Worm (Caenorhabditis elegans) whole organism, young adult: ENCODE measurements around the gene Y67D2.2.

Experiments
- B0336.3 ChIP-seq: fragments of 200-800 bp; sonication (Bioruptor generic); IDR thresholded peaks from 2 replicates; pipeline ENCODE4 v1.3.6; 2022; ENCODE audit warnings: missing genetic modification characterization, missing compliant biosample characterization
- F33H1.4 ChIP-seq: fragments of 200-800 bp; sonication (Bioruptor generic); IDR thresholded peaks from 2 replicates; pipeline ENCODE4 v1.3.6; 2022; ENCODE audit warnings: missing genetic modification reagents, missing genetic modification characterization, missing compliant biosample characterization
- F57A8.1 ChIP-seq: fragments of 200-800 bp; sonication (Bioruptor generic); optimal IDR thresholded peaks from 2 replicates; lab custom pipeline; 2018; ENCODE audit warnings: mild to moderate bottlenecking, missing genetic modification characterization, moderate library complexity, missing compliant biosample characterization
- T26A5.8 ChIP-seq: sonication (generic microtip); optimal IDR thresholded peaks from 2 replicates; lab custom pipeline; 2016; ENCODE audit warnings: missing genetic modification characterization, missing compliant biosample characterization
- Y53F4B.3 ChIP-seq: fragments of 200-800 bp; sonication (Bioruptor generic); IDR thresholded peaks from 2 replicates; pipeline ENCODE4 v1.3.6; 2022; ENCODE audit warnings: missing genetic modification reagents, missing genetic modification characterization, missing compliant biosample characterization
- Y79H2A.3 ChIP-seq: fragments of 200-800 bp; sonication (Bioruptor generic); conservative IDR thresholded peaks from 2 replicates; pipeline ENCODE4 v1.3.6; 2022; ENCODE audit warnings: missing genetic modification reagents, missing genetic modification characterization, missing compliant biosample characterization
- aptf-3 ChIP-seq: fragments of 200-800 bp; sonication (Bioruptor generic); IDR thresholded peaks from 2 replicates; pipeline ENCODE4 v1.3.6; 2022; ENCODE audit warnings: missing genetic modification characterization, missing compliant biosample characterization
- athp-1 ChIP-seq: sonication (generic microtip); optimal IDR thresholded peaks from 2 replicates; lab custom pipeline; 2017; ENCODE audit warnings: mild to moderate bottlenecking, missing genetic modification characterization, missing compliant biosample characterization
- attf-5 ChIP-seq: fragments of 200-800 bp; sonication (Bioruptor generic); optimal IDR thresholded peaks from 2 replicates; lab custom pipeline; 2018; ENCODE audit warnings: mild to moderate bottlenecking, missing genetic modification characterization, missing compliant biosample characterization
- attf-6 ChIP-seq: fragments of 200-800 bp; sonication (Bioruptor generic); IDR thresholded peaks from 2 replicates; pipeline ENCODE4 v1.3.6; 2022; ENCODE audit warnings: missing genetic modification reagents, missing genetic modification characterization, missing compliant biosample characterization
- bed-1 ChIP-seq: fragments of 200-800 bp; sonication (Bioruptor generic); IDR thresholded peaks from 2 replicates; pipeline ENCODE4 v1.3.6; 2022; ENCODE audit warnings: missing genetic modification reagents, missing genetic modification characterization, missing compliant biosample characterization
- cebp-2 ChIP-seq: fragments of 200-800 bp; sonication (Bioruptor generic); IDR thresholded peaks from 2 replicates; pipeline ENCODE4 v1.3.6; 2022; ENCODE audit warnings: missing genetic modification characterization, missing compliant biosample characterization
- ceh-40 ChIP-seq: fragments of 200-800 bp; sonication (Bioruptor generic); IDR thresholded peaks from 2 replicates; pipeline ENCODE4 v1.3.6; 2022; ENCODE audit warnings: missing genetic modification characterization, missing compliant biosample characterization
- ceh-58 ChIP-seq: fragments of 200-800 bp; sonication (Bioruptor generic); IDR thresholded peaks from 2 replicates; pipeline ENCODE4 v1.3.6; 2022; ENCODE audit warnings: missing genetic modification characterization, missing compliant biosample characterization
- chd-7 ChIP-seq: sonication (generic microtip); optimal IDR thresholded peaks from 2 replicates; lab custom pipeline; 2016; ENCODE audit warnings: mild to moderate bottlenecking, missing genetic modification characterization, moderate library complexity, missing compliant biosample characterization
- dpl-1 ChIP-seq: fragments of 150-350 bp; optimal IDR thresholded peaks from 2 replicates; lab custom pipeline; 2014; ENCODE audit warnings: missing biosample characterization, missing genetic modification reagents, missing genetic modification characterization
- efl-1 ChIP-seq: fragments of 150-350 bp; optimal IDR thresholded peaks from 2 replicates; lab custom pipeline; 2014; ENCODE audit warnings: missing biosample characterization, missing genetic modification reagents, missing genetic modification characterization
- ets-4 ChIP-seq: fragments of 200-800 bp; sonication (Bioruptor generic); optimal IDR thresholded peaks from 2 replicates; lab custom pipeline; 2018; ENCODE audit warnings: mild to moderate bottlenecking, missing genetic modification characterization, missing compliant biosample characterization
- gei-17 ChIP-seq: fragments of 200-800 bp; sonication (Bioruptor generic); optimal IDR thresholded peaks from 2 replicates; lab custom pipeline; 2018; ENCODE audit warnings: mild to moderate bottlenecking, missing genetic modification characterization, missing compliant biosample characterization
- him-1 ChIP-seq: sonication (generic microtip); optimal IDR thresholded peaks from 2 replicates; lab custom pipeline; 2016; ENCODE audit warnings: missing genotype, missing genetic modification reagents, missing genetic modification characterization, missing compliant biosample characterization
- hmg-1.2 ChIP-seq: fragments of 200-800 bp; sonication (Bioruptor generic); IDR thresholded peaks from 2 replicates; pipeline ENCODE4 v1.3.6; 2022; ENCODE audit warnings: missing genetic modification reagents, missing genetic modification characterization, missing compliant biosample characterization
- hmg-20 ChIP-seq: fragments of 200-800 bp; sonication (Bioruptor generic); IDR thresholded peaks from 2 replicates; pipeline ENCODE4 v1.3.6; 2022; ENCODE audit warnings: missing genetic modification reagents, missing genetic modification characterization, missing compliant biosample characterization
- hsf-1 ChIP-seq: fragments of 200-800 bp; sonication (Bioruptor generic); IDR thresholded peaks from 2 replicates; pipeline ENCODE4 v1.3.6; 2022; ENCODE audit warnings: missing genetic modification reagents, missing genetic modification characterization, missing compliant biosample characterization
- lag-1 ChIP-seq: fragments of 200-800 bp; sonication (Bioruptor generic); IDR thresholded peaks from 2 replicates; pipeline ENCODE4 v1.3.6; 2022; ENCODE audit warnings: missing genetic modification reagents, missing genetic modification characterization, missing compliant biosample characterization
- let-526 ChIP-seq: fragments of 200-800 bp; sonication (Bioruptor generic); IDR thresholded peaks from 2 replicates; pipeline ENCODE4 v1.3.6; 2022; ENCODE audit warnings: missing genetic modification reagents, missing genetic modification characterization, missing compliant biosample characterization
- let-607 ChIP-seq, 2 experiments: fragments of 200-800 bp in 1 of 2; sonication (Bioruptor generic) in 1 of 2; sonication (generic microtip) in 1 of 2; optimal IDR thresholded peaks; 2 replicates each; lab custom pipeline; 2016 to 2018; ENCODE audit warnings: mild to moderate bottlenecking in 2 of 2, missing compliant biosample characterization in 2 of 2, missing genetic modification characterization in 2 of 2, moderate library complexity in 2 of 2, missing genotype in 1 of 2
- lin-40 ChIP-seq: sonication (generic microtip); optimal IDR thresholded peaks from 2 replicates; lab custom pipeline; 2016; ENCODE audit warnings: missing genetic modification characterization, mild to moderate bottlenecking, missing compliant biosample characterization, missing genotype, missing genetic modification reagents
- lin-54 ChIP-seq: fragments of 200-800 bp; sonication (Bioruptor generic); optimal IDR thresholded peaks from 2 replicates; lab custom pipeline; 2018; ENCODE audit warnings: mild to moderate bottlenecking, missing genetic modification characterization, missing compliant biosample characterization
- lir-1 ChIP-seq: fragments of 200-800 bp; sonication (Bioruptor generic); conservative IDR thresholded peaks from 2 replicates; pipeline ENCODE4 v1.3.6; 2022; ENCODE audit warnings: missing genetic modification reagents, missing genetic modification characterization, missing compliant biosample characterization
- lsl-1 ChIP-seq: fragments of 200-800 bp; sonication (Bioruptor generic); optimal IDR thresholded peaks from 2 replicates; lab custom pipeline; 2018; ENCODE audit warnings: mild to moderate bottlenecking, missing genetic modification characterization, moderate library complexity, missing compliant biosample characterization
- madf-3 ChIP-seq: fragments of 200-800 bp; sonication (Bioruptor generic); IDR thresholded peaks from 2 replicates; pipeline ENCODE4 v1.3.6; 2022; ENCODE audit warnings: missing genetic modification reagents, missing genetic modification characterization, missing compliant biosample characterization
- madf-6 ChIP-seq: fragments of 200-800 bp; sonication (Bioruptor generic); IDR thresholded peaks from 2 replicates; pipeline ENCODE4 v1.3.6; 2022; ENCODE audit warnings: missing genetic modification reagents, missing genetic modification characterization, missing compliant biosample characterization
- mcd-1 ChIP-seq: fragments of 200-800 bp; sonication (Bioruptor generic); IDR thresholded peaks from 2 replicates; pipeline ENCODE4 v1.3.6; 2022; ENCODE audit warnings: missing genetic modification reagents, missing genetic modification characterization, missing compliant biosample characterization
- nfya-2 ChIP-seq: fragments of 200-800 bp; sonication (Bioruptor generic); IDR thresholded peaks from 2 replicates; pipeline ENCODE4 v1.3.6; 2022; ENCODE audit warnings: missing genetic modification reagents, missing genetic modification characterization, missing compliant biosample characterization
- nfyb-1 ChIP-seq: fragments of 200-800 bp; sonication (Bioruptor generic); IDR thresholded peaks from 2 replicates; pipeline ENCODE4 v1.3.6; 2022; ENCODE audit warnings: missing genetic modification reagents, missing genetic modification characterization, missing compliant biosample characterization
- nhr-120 ChIP-seq: fragments of 200-800 bp; sonication (Bioruptor generic); IDR thresholded peaks from 2 replicates; pipeline ENCODE4 v1.3.6; 2022; ENCODE audit warnings: missing genetic modification characterization, missing compliant biosample characterization
- nhr-27 ChIP-seq: fragments of 200-800 bp; sonication (Bioruptor generic); optimal IDR thresholded peaks from 2 replicates; lab custom pipeline; 2018; ENCODE audit warnings: mild to moderate bottlenecking, missing genetic modification characterization, moderate library complexity, missing compliant biosample characterization
- pha-4 ChIP-seq: fragments of 150-350 bp; sonication (generic microtip); optimal IDR thresholded peaks from 2 replicates; lab custom pipeline; 2014; ENCODE audit warnings: missing biosample characterization, missing genetic modification reagents, missing genetic modification characterization
- rcor-1 ChIP-seq: fragments of 200-800 bp; sonication (Bioruptor generic); IDR thresholded peaks from 2 replicates; pipeline ENCODE4 v1.3.6; 2022; ENCODE audit warnings: missing genetic modification reagents, missing genetic modification characterization, missing compliant biosample characterization
- sdz-38 ChIP-seq: sonication (generic microtip); optimal IDR thresholded peaks from 2 replicates; lab custom pipeline; 2016; ENCODE audit warnings: missing genotype, missing genetic modification characterization, missing compliant biosample characterization
- snpc-1.3 ChIP-seq: sonication (generic microtip); optimal IDR thresholded peaks from 2 replicates; lab custom pipeline; 2017; ENCODE audit warnings: missing genetic modification characterization, mild to moderate bottlenecking, missing compliant biosample characterization, antibody characterized with exemption, moderate library complexity, missing genotype, missing genetic modification reagents; ENCODE audit not compliant: insufficient read depth
- somi-1 ChIP-seq: fragments of 200-800 bp; sonication (Bioruptor generic); optimal IDR thresholded peaks from 2 replicates; lab custom pipeline; 2018; ENCODE audit warnings: mild to moderate bottlenecking, missing genetic modification characterization, missing compliant biosample characterization
- tbp1 ChIP-seq: fragments of 200-800 bp; sonication (Bioruptor generic); optimal IDR thresholded peaks from 2 replicates; lab custom pipeline; 2018; ENCODE audit warnings: mild to moderate bottlenecking, missing genetic modification characterization, missing compliant biosample characterization
- tbx-9 ChIP-seq: sonication (generic microtip); optimal IDR thresholded peaks from 2 replicates; lab custom pipeline; 2016; ENCODE audit warnings: borderline replicate concordance, missing genetic modification characterization, inconsistent platforms, missing compliant biosample characterization
- xnd-1 ChIP-seq: sonication (generic microtip); optimal IDR thresholded peaks from 2 replicates; lab custom pipeline; 2016; ENCODE audit warnings: missing genotype, missing genetic modification reagents, missing genetic modification characterization, missing compliant biosample characterization
- zfh-2 ChIP-seq: fragments of 200-800 bp; sonication (Bioruptor generic); conservative IDR thresholded peaks from 2 replicates; pipeline ENCODE4 v1.3.6; 2022; ENCODE audit warnings: missing genetic modification reagents, missing genetic modification characterization, missing compliant biosample characterization
- ztf-25 ChIP-seq: fragments of 200-800 bp; sonication (Bioruptor generic); IDR thresholded peaks from 2 replicates; pipeline ENCODE4 v1.3.6; 2022; ENCODE audit warnings: missing genetic modification reagents, missing genetic modification characterization, missing compliant biosample characterization

Gene Y67D2.2

ce11 chrIII:1533615-1534014, 25.0 kb upstream of the Y67D2.2 start, which contains the start of gene mtg-1 (continued):
- TF ChIP-seq Y53F4B.3 (GFP tag; lab: Robert Waterston, UW) (no peak), nfya-2 (GFP tag; lab: Robert Waterston, UW) (no peak), attf-6 (GFP tag; lab: Robert Waterston, UW) (no peak), lin-54 (GFP tag; lab: Kevin White, UChicago) (peak; percentile 48), F57A8.1 (GFP tag; lab: Kevin White, UChicago) (no peak), aptf-3 (GFP tag; lab: Robert Waterston, UW) (no peak), nhr-27 (no peak), ztf-25 (no peak), rcor-1 (GFP tag; lab: Robert Waterston, UW) (peak; percentile 33; the same call in 1 of the 2 replicates), hmg-1.2 (GFP tag; lab: Robert Waterston, UW) (peak; percentile 98), gei-17 (GFP tag; lab: Kevin White, UChicago) (no peak), Y79H2A.3 (no peak), T26A5.8 (tag; lab: Kevin White, UChicago) (no peak), xnd-1 (tag; lab: Kevin White, UChicago) (no peak), pha-4 (tag; lab: Kevin White, UChicago) (no peak), lag-1 (GFP tag; lab: Robert Waterston, UW) (no peak), let-607 (tag; optimal IDR thresholded peaks at IDR 0.05; lab: Kevin White, UChicago) (no peak), mcd-1 (peak; percentile 90), ceh-58 (GFP tag; lab: Robert Waterston, UW) (no peak), madf-3 (GFP tag; lab: Robert Waterston, UW) (no peak), nhr-120 (no peak), efl-1 (GFP tag; lab: Kevin White, UChicago) (peak; percentile 14), somi-1 (no peak), madf-6 (GFP tag; lab: Robert Waterston, UW) (no peak; the same call in 1 of the 2 replicates), attf-5 (GFP tag; lab: Kevin White, UChicago) (no peak), sdz-38 (no peak), chd-7 (no peak), tbp1 (GFP tag; lab: Kevin White, UChicago) (peak; percentile 6), ceh-40 (no peak)
- TF ChIP-seq, all 124 proteins: peak for 13

ce11 chrIII:1534431-1534830, 24.2 kb upstream of the Y67D2.2 start:
- TF ChIP-seq tbp1 (GFP tag; lab: Kevin White, UChicago) (peak; percentile 2), efl-1 (GFP tag; lab: Kevin White, UChicago) (peak; percentile 50), zfh-2 (GFP tag; lab: Robert Waterston, UW) (no peak), lsl-1 (GFP tag; lab: Kevin White, UChicago) (peak; percentile 61), dpl-1 (GFP tag; lab: Kevin White, UChicago) (peak; percentile 16), hsf-1 (GFP tag; lab: Robert Waterston, UW) (no peak), lin-54 (GFP tag; lab: Kevin White, UChicago) (peak; percentile 95), mcd-1 (peak; percentile 87)
- TF ChIP-seq, all 124 proteins: peak for 6

DNA sequence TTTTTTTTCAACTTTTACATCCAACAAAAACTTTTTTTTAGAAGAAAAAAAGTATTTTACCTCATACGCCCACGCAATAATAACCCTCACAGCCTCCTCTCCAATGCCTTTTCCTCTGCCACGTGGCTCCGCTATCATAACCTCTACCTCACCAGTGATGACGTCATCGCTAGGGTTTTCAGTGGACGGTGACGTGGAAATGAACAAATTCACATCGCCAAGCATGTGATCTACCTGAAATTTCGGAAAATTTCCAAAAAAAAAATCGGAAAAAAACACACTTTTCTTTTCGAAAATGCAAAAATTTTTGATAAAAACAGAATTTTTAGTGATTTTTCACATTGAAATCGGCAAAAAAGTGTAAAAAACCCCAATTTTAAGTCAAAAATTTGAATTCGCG, 19.2 kb upstream of the Y67D2.2 start:
- TF ChIP-seq ceh-58 (GFP tag; lab: Robert Waterston, UW), result no peak
- no peak for TF ChIP-seq tbx-9
- TF ChIP-seq lir-1 (GFP tag; lab: Robert Waterston, UW), result no peak
- TF ChIP-seq B0336.3 (GFP tag; lab: Robert Waterston, UW), result no peak
- no peak for TF ChIP-seq him-1 (tag; lab: Kevin White, UChicago)
- no peak for TF ChIP-seq ztf-25
- no peak for TF ChIP-seq athp-1 (tag; lab: Kevin White, UChicago)
- TF ChIP-seq nfyb-1 (GFP tag; lab: Robert Waterston, UW), result no peak
- TF ChIP-seq cebp-2 (GFP tag; lab: Robert Waterston, UW), result no peak
- TF ChIP-seq bed-1, result no peak
- TF ChIP-seq hmg-20 (GFP tag; lab: Robert Waterston, UW), result no peak
- TF ChIP-seq F33H1.4, result no peak
- TF ChIP-seq snpc-1.3 (tag; lab: Kevin White, UChicago), result no peak
- TF ChIP-seq ets-4 (GFP tag; lab: Kevin White, UChicago), result no peak
- no peak for TF ChIP-seq lag-1 (GFP tag; lab: Robert Waterston, UW)
- TF ChIP-seq pha-4 (tag; lab: Kevin White, UChicago), result no peak
- no peak for TF ChIP-seq lin-40 (tag; lab: Kevin White, UChicago)
- no peak for TF ChIP-seq let-526 (GFP tag; lab: Robert Waterston, UW)
